Fruit fly (Drosophila melanogaster): Measurements from ENCODE around the gene CG7916.

CG7916 gene

dm6 chr2L:13869400-13869799, 22.8 kb downstream of the CG7916 start:
- no peak for TF ChIP-seq noc (tag; optimal IDR thresholded peaks at IDR 0.05)

- no peak for TF ChIP-seq noc (tag; optimal IDR thresholded peaks at IDR 0.05)
Observed at dm6 chr2L:13873147-13873546, 26.6 kb downstream of the CG7916 start.

- TF ChIP-seq noc (tag; optimal IDR thresholded peaks at IDR 0.05): no peak
Observed at dm6 chr2L:13876698-13877097, 30.1 kb downstream of the CG7916 start.

dm6 chr2L:13877934-13878580, 31.5 kb downstream of the CG7916 start:
- no peak for TF ChIP-seq noc (tag; optimal IDR thresholded peaks at IDR 0.05)

dm6 chr2L:13878801-13879200, 32.2 kb downstream of the CG7916 start:
- peak; percentile 31 for TF ChIP-seq noc (tag; optimal IDR thresholded peaks at IDR 0.05)

- no peak for TF ChIP-seq noc (tag; optimal IDR thresholded peaks at IDR 0.05)
Observed at dm6 chr2L:13881387-13881902, 34.9 kb downstream of the CG7916 start.

dm6 chr2L:13881939-13882338, 35.4 kb downstream of the CG7916 start:
- peak; percentile 83 for TF ChIP-seq noc (tag; optimal IDR thresholded peaks at IDR 0.05)

dm6 chr2L:13884063-13884656, 37.6 kb downstream of the CG7916 start:
- TF ChIP-seq noc (tag; optimal IDR thresholded peaks at IDR 0.05): no peak

dm6 chr2L:13884678-13885303, 38.2 kb downstream of the CG7916 start:
- no peak for TF ChIP-seq noc (tag; optimal IDR thresholded peaks at IDR 0.05)

dm6 chr2L:13886326-13887073, 39.9 kb downstream of the CG7916 start:
- no peak for TF ChIP-seq noc (tag; optimal IDR thresholded peaks at IDR 0.05)

dm6 chr2L:13889934-13890333, 43.4 kb downstream of the CG7916 start:
- TF ChIP-seq noc (tag; optimal IDR thresholded peaks at IDR 0.05): no peak

- TF ChIP-seq noc (tag; optimal IDR thresholded peaks at IDR 0.05): no peak
Observed at dm6 chr2L:13892826-13893225, 46.3 kb downstream of the CG7916 start.

dm6 chr2L:13893439-13893838, 46.9 kb downstream of the CG7916 start:
- no peak for TF ChIP-seq noc (tag; optimal IDR thresholded peaks at IDR 0.05)
